Fruit fly (Drosophila melanogaster): ENCODE data around the gene Eip63E.

Gene Eip63E

DNA sequence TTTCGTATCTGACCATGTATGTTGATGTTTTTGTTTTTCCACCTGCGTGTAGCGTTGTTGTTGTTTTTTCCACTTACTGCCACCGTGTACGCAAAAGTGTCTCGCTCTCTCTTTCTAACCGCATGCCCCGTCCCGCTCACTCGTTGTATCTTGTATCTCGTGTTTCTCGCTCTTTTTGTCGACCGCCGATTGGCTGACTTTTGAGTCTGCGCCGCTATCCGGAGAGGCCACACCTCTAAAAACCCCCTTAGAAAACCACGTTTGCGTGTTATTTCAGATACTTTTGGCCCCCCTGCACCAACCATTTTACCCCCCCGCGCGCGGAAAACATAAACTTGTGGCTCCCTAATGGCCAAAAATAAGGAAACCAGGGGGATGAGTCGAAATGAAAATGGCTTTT lies 109.3 kb downstream of the Eip63E start (continued):
- TF ChIP-seq CG8632 (GFP tag; optimal IDR thresholded peaks at IDR 0.05), result no peak
- no peak for TF ChIP-seq OdsH (GFP tag; optimal IDR thresholded peaks at IDR 0.05)

DNA sequence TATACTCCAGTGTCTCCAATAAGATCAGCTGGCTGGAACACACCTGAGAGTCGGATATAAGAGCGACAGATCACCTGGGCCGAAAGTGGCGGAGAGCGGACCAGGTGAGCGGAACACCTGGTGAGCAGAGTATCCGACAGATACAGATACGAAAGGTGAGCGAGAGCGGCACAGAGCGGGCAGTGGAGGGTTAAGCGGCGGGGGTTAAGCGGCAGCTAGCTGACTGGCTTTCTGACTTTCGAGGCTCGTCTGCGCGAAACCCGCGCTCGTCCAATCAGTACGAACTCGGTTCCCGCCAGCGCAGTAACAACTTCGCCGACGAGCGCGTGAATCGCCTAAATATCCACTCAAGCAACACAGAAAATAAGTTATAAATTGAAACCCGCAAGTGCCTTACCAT lies 110.5 kb downstream of the Eip63E start, which contains the start of gene dar1:
Gene dar1, plus strand, starts transcription at position 284 of the 400 bp plus-strand sequence.
- peak; percentile 17; the same call in 1 of the 3 replicates for TF ChIP-seq CG8119 (GFP tag; IDR thresholded peaks at IDR 0.05)
- TF ChIP-seq esn (GFP tag; optimal IDR thresholded peaks at IDR 0.05), result peak; percentile 31
- TF ChIP-seq eg (GFP tag; IDR thresholded peaks at IDR 0.05), result peak; percentile 51; the same call in 1 of the 3 replicates
- peak; percentile 11 for TF ChIP-seq Blimp-1 (GFP tag; optimal IDR thresholded peaks at IDR 0.05)
- TF ChIP-seq fd85E (GFP tag; optimal IDR thresholded peaks at IDR 0.05), result no peak
- peak; percentile 1 for TF ChIP-seq vri (GFP tag; optimal IDR thresholded peaks at IDR 0.05)
- TF ChIP-seq CG6163 (GFP tag; IDR thresholded peaks at IDR 0.05), result peak; percentile 53; the same call in 2 of the 3 replicates
- TF ChIP-seq Sox102F (GFP tag; optimal IDR thresholded peaks at IDR 0.05), result peak; percentile 17
- no peak for TF ChIP-seq CG32006 (GFP tag; optimal IDR thresholded peaks at IDR 0.05)
- TF ChIP-seq CG8319 (GFP tag; optimal IDR thresholded peaks at IDR 0.05), result no peak
- peak; percentile 44 for TF ChIP-seq CG6854 (GFP tag; optimal IDR thresholded peaks at IDR 0.05)
- no peak for TF ChIP-seq Smox (GFP tag; optimal IDR thresholded peaks at IDR 0.05)
- TF ChIP-seq CG15336 (GFP tag; IDR thresholded peaks at IDR 0.05), result peak; percentile 30; the same call in 1 of the 2 replicates
- TF ChIP-seq Eip78C (GFP tag), result peak; percentile 58
- peak; percentile 18 for TF ChIP-seq dsx (GFP tag; optimal IDR thresholded peaks at IDR 0.05; ENCODE audit: poor library complexity, severe bottlenecking)
- TF ChIP-seq net (GFP tag; optimal IDR thresholded peaks at IDR 0.05), result peak; percentile 26
- TF ChIP-seq CG3919 (GFP tag; optimal IDR thresholded peaks at IDR 0.05), result peak; percentile 35
- TF ChIP-seq CG11294 (GFP tag; IDR thresholded peaks at IDR 0.05), result 0 out of 2 replicates have a peak, but pooled peaks have one; percentile 13
- TF ChIP-seq Eip75B (GFP tag; optimal IDR thresholded peaks at IDR 0.05), result no peak
- peak; percentile 28 to 49 for TF ChIP-seq ss (GFP tag; optimal IDR thresholded peaks at IDR 0.05)

DNA sequence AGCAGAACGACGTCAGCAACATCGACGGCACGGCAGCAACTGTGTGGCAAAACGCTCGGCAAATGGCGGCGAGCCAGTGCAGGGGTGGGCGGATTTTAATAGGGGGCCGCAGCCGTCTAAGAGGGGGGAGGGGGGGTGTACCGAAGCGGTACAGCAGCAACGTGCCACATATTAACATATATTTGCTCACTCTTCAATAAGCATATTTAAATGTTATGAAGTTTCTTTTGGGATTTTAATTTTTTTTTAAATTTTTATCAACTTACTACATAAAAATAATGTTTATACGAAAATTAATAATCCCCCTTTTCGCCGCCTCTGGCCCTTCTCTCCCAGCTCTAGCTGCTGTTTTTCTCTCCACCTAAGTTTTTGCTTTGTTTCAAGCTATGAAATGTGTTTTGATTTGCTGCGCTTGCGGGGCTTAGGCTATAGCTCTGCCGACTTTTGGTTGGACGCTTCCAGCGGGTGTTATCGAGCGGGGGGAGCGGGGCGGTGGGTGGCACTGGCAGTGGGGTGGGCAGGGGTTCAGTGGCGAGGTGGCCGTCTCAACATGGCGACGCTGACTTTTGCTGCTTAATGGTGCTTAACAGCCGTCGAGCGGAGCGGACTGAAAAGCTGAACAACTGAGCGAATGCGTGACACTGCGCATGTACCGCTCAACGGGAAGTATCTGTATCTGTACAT lies 117.1 kb downstream of the Eip63E start:
- TF ChIP-seq Hr38 (GFP tag; optimal IDR thresholded peaks at IDR 0.05) (no peak), OdsH (GFP tag; optimal IDR thresholded peaks at IDR 0.05) (peak; percentile 74), CG34406 (GFP tag; optimal IDR thresholded peaks at IDR 0.05) (peak; percentile 47), salr (GFP tag; optimal IDR thresholded peaks at IDR 0.05) (peak; percentile 37 to 49), CG11762 (GFP tag; optimal IDR thresholded peaks at IDR 0.05; ENCODE audit: insufficient read depth) (peak; percentile 13), dsx (GFP tag; optimal IDR thresholded peaks at IDR 0.05; ENCODE audit: poor library complexity, severe bottlenecking) (peak; percentile 40), eg (GFP tag; IDR thresholded peaks at IDR 0.05) (peak; percentile 87), svp (GFP tag) (no peak), Sox14 (GFP tag; optimal IDR thresholded peaks at IDR 0.05) (no peak), CG6276 (GFP tag; optimal IDR thresholded peaks at IDR 0.05) (peak; percentile 74), Blimp-1 (GFP tag; optimal IDR thresholded peaks at IDR 0.05) (no peak), Sox15 (GFP tag; optimal IDR thresholded peaks at IDR 0.05) (peak; percentile 57), Gug (GFP tag; IDR thresholded peaks at IDR 0.05) (peak; percentile 85), CG6808 (GFP tag; optimal IDR thresholded peaks at IDR 0.05) (peak; percentile 47), acj6 (GFP tag; optimal IDR thresholded peaks at IDR 0.05) (peak; percentile 67), cyc (GFP tag; optimal IDR thresholded peaks at IDR 0.05) (no peak), CG10669 (GFP tag; optimal IDR thresholded peaks at IDR 0.05) (peak; percentile 22), pdm3 (GFP tag; optimal IDR thresholded peaks at IDR 0.05) (no peak), CG11294 (GFP tag; IDR thresholded peaks at IDR 0.05) (peak; percentile 88), CG15336 (GFP tag; IDR thresholded peaks at IDR 0.05) (peak; percentile 90), fkh (GFP tag; optimal IDR thresholded peaks at IDR 0.05) (peak; percentile 11), CG8319 (GFP tag; optimal IDR thresholded peaks at IDR 0.05) (no peak), vri (GFP tag; optimal IDR thresholded peaks at IDR 0.05) (no peak), CG10631 (GFP tag; optimal IDR thresholded peaks at IDR 0.05) (peak; percentile 54), CG31627 (GFP tag; optimal IDR thresholded peaks at IDR 0.05) (no peak), lz (GFP tag; optimal IDR thresholded peaks at IDR 0.05) (no peak), CG16779 (tag; optimal IDR thresholded peaks at IDR 0.05) (peak; percentile 27), CG8119 (GFP tag; IDR thresholded peaks at IDR 0.05) (peak; percentile 89), CG32006 (GFP tag; optimal IDR thresholded peaks at IDR 0.05) (peak; percentile 91), Eip78C (GFP tag) (peak; percentile 20), CG8632 (GFP tag; optimal IDR thresholded peaks at IDR 0.05) (peak; percentile 45), Met (GFP tag; optimal IDR thresholded peaks at IDR 0.05) (no peak), CG4318 (GFP tag; optimal IDR thresholded peaks at IDR 0.05) (peak; percentile 83), net (GFP tag; optimal IDR thresholded peaks at IDR 0.05) (peak; percentile 72), ss (GFP tag; optimal IDR thresholded peaks at IDR 0.05) (peak; percentile 37 to 71), dac (GFP tag; optimal IDR thresholded peaks at IDR 0.05) (peak; percentile 84)

Measured in whole organism, prepupa.